Fruit fly (Drosophila melanogaster) whole organism, adult: ENCODE results near the gene mus301.

Source experiments
- CG14711 ChIP-seq: fragments of 200-800 bp; sonication (Bioruptor generic); optimal IDR thresholded peaks from 2 replicates; lab custom pipeline; 2018; ENCODE audit warnings: missing biosample characterization, mild to moderate bottlenecking, missing genetic modification characterization, moderate library complexity
- Hr96 ChIP-seq: fragments of 200-800 bp; sonication (Bioruptor generic); optimal IDR thresholded peaks from 2 replicates; lab custom pipeline; 2016; ENCODE audit warnings: missing biosample characterization, missing genetic modification characterization

DNA sequence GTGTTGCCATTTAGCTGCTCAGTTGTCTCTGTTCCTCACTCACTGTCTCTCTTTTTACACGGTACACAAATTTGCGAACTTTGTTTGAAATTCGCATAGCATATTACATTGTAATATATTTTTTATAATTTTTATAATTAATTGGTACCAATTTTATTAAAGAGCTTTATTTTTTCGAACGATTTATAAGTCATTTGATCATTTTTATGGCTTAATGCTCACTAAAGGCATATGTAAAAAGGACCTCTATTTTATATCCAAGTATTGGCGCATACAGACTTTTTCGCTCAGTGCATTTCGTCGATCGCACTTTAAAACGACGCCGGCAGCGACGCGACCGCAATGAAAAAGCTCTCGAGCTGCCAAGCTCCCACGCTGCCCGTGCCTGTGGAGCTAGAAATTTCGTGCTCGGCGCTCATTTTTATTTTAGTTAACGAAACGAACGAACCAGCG is 41.5 kb upstream of the mus301 start:
- TF ChIP-seq Hr96 (GFP tag; lab: Kevin White, UChicago) (peak; percentile 89), CG14711 (tag; lab: Kevin White, UChicago) (peak; percentile 94)
